Worm (Caenorhabditis elegans) whole organism, young adult: ENCODE measurements around the gene R13A5.15.

Experiments
- B0035.1 ChIP-seq: sonication (generic microtip); optimal IDR thresholded peaks from 2 replicates; lab custom pipeline; 2016; ENCODE audit warnings: missing genetic modification characterization, mild to moderate bottlenecking, missing compliant biosample characterization, missing genotype, missing genetic modification reagents
- F23B12.7 ChIP-seq: sonication (generic microtip); optimal IDR thresholded peaks from 2 replicates; lab custom pipeline; 2017; ENCODE audit warnings: missing genetic modification characterization, mild to moderate bottlenecking, missing compliant biosample characterization, antibody characterized with exemption, moderate library complexity; ENCODE audit not compliant: insufficient read depth
- F33H1.4 ChIP-seq: fragments of 200-800 bp; sonication (Bioruptor generic); IDR thresholded peaks from 2 replicates; pipeline ENCODE4 v1.3.6; 2022; ENCODE audit warnings: missing genetic modification reagents, missing genetic modification characterization, missing compliant biosample characterization
- F55B11.4 ChIP-seq: sonication (generic microtip); optimal IDR thresholded peaks from 2 replicates; lab custom pipeline; 2016; ENCODE audit warnings: missing compliant biosample characterization, missing genetic modification characterization, borderline replicate concordance; ENCODE audit not compliant: insufficient read depth
- K11D2.4 ChIP-seq: fragments of 200-800 bp; sonication (Bioruptor generic); IDR thresholded peaks from 2 replicates; pipeline ENCODE4 v1.3.6; 2022; ENCODE audit warnings: missing genetic modification reagents, missing genetic modification characterization, missing compliant biosample characterization
- K12H6.12 ChIP-seq: fragments of 200-800 bp; sonication (Bioruptor generic); optimal IDR thresholded peaks from 2 replicates; lab custom pipeline; 2018; ENCODE audit warnings: mild to moderate bottlenecking, missing genetic modification characterization, missing compliant biosample characterization
- T26A5.8 ChIP-seq: sonication (generic microtip); optimal IDR thresholded peaks from 2 replicates; lab custom pipeline; 2016; ENCODE audit warnings: missing genetic modification characterization, missing compliant biosample characterization
- ZK185.1 ChIP-seq: sonication (generic microtip); optimal IDR thresholded peaks from 2 replicates; lab custom pipeline; 2016; ENCODE audit warnings: mild to moderate bottlenecking, missing genetic modification characterization, missing compliant biosample characterization; ENCODE audit not compliant: poor library complexity, severe bottlenecking
- ama-1 ChIP-seq, 3 experiments: fragments of 150-350 bp in 1 of 3; sonication (generic microtip) in 2 of 3; optimal IDR thresholded peaks; 2 replicates each; lab custom pipeline; 2014 to 2018; ENCODE audit warnings: missing biosample characterization in 2 of 3, missing genetic modification characterization in 2 of 3, missing genetic modification reagents in 2 of 3
- aptf-2 ChIP-seq: fragments of 200-800 bp; sonication (Bioruptor generic); conservative IDR thresholded peaks from 2 replicates; pipeline ENCODE4 v1.3.6; 2022; ENCODE audit warnings: missing genetic modification reagents, missing genetic modification characterization, missing compliant biosample characterization
- attf-3 ChIP-seq: fragments of 200-800 bp; sonication (Bioruptor generic); conservative IDR thresholded peaks from 2 replicates; pipeline ENCODE4 v1.3.6; 2022; ENCODE audit warnings: missing genetic modification reagents, missing genetic modification characterization, missing compliant biosample characterization
- attf-5 ChIP-seq: fragments of 200-800 bp; sonication (Bioruptor generic); optimal IDR thresholded peaks from 2 replicates; lab custom pipeline; 2018; ENCODE audit warnings: mild to moderate bottlenecking, missing genetic modification characterization, missing compliant biosample characterization
- cebp-1 ChIP-seq, 2 experiments: fragments of 200-800 bp in 1 of 2; sonication (Bioruptor generic) in 1 of 2; sonication (generic microtip) in 1 of 2; IDR thresholded peaks in 1 of 2; optimal IDR thresholded peaks in 1 of 2; 2 replicates each; pipeline versions ENCODE4 v1.3.6 to Lab custom; 2017 to 2022; ENCODE audit warnings: missing compliant biosample characterization in 2 of 2, missing genetic modification characterization in 2 of 2, mild to moderate bottlenecking in 1 of 2, missing genetic modification reagents in 1 of 2, moderate library complexity in 1 of 2
- ceh-79 ChIP-seq: sonication (generic microtip); optimal IDR thresholded peaks from 2 replicates; lab custom pipeline; 2017; ENCODE audit warnings: mild to moderate bottlenecking, missing genetic modification characterization, missing compliant biosample characterization
- dpl-1 ChIP-seq: fragments of 150-350 bp; optimal IDR thresholded peaks from 2 replicates; lab custom pipeline; 2014; ENCODE audit warnings: missing biosample characterization, missing genetic modification reagents, missing genetic modification characterization
- fkh-3 ChIP-seq: sonication (generic microtip); optimal IDR thresholded peaks from 2 replicates; lab custom pipeline; 2016; ENCODE audit warnings: mild to moderate bottlenecking, missing genetic modification characterization, missing compliant biosample characterization
- hlh-26 ChIP-seq: fragments of 200-800 bp; sonication (Bioruptor generic); conservative IDR thresholded peaks from 2 replicates; pipeline ENCODE4 v1.3.6; 2022; ENCODE audit warnings: missing genetic modification reagents, missing genetic modification characterization, missing compliant biosample characterization
- lag-1 ChIP-seq: fragments of 200-800 bp; sonication (Bioruptor generic); IDR thresholded peaks from 2 replicates; pipeline ENCODE4 v1.3.6; 2022; ENCODE audit warnings: missing genetic modification reagents, missing genetic modification characterization, missing compliant biosample characterization
- let-526 ChIP-seq: fragments of 200-800 bp; sonication (Bioruptor generic); IDR thresholded peaks from 2 replicates; pipeline ENCODE4 v1.3.6; 2022; ENCODE audit warnings: missing genetic modification reagents, missing genetic modification characterization, missing compliant biosample characterization
- lin-35 ChIP-seq, 3 experiments: fragments of 150-350 bp in 2 of 3; sonication (generic microtip) in 1 of 3; optimal IDR thresholded peaks; 2 replicates each; lab custom pipeline; 2014 to 2018; ENCODE audit warnings: missing biosample characterization in 3 of 3, missing genetic modification characterization in 3 of 3, missing genetic modification reagents in 3 of 3
- lin-54 ChIP-seq: fragments of 200-800 bp; sonication (Bioruptor generic); optimal IDR thresholded peaks from 2 replicates; lab custom pipeline; 2018; ENCODE audit warnings: mild to moderate bottlenecking, missing genetic modification characterization, missing compliant biosample characterization
- lir-1 ChIP-seq: fragments of 200-800 bp; sonication (Bioruptor generic); conservative IDR thresholded peaks from 2 replicates; pipeline ENCODE4 v1.3.6; 2022; ENCODE audit warnings: missing genetic modification reagents, missing genetic modification characterization, missing compliant biosample characterization
- lsl-1 ChIP-seq: fragments of 200-800 bp; sonication (Bioruptor generic); optimal IDR thresholded peaks from 2 replicates; lab custom pipeline; 2018; ENCODE audit warnings: mild to moderate bottlenecking, missing genetic modification characterization, moderate library complexity, missing compliant biosample characterization
- madf-8 ChIP-seq: fragments of 200-800 bp; sonication (Bioruptor generic); conservative IDR thresholded peaks from 2 replicates; pipeline ENCODE4 v1.3.6; 2022; ENCODE audit warnings: missing genetic modification reagents, missing genetic modification characterization, missing compliant biosample characterization
- mxl-1 ChIP-seq: sonication (generic microtip); optimal IDR thresholded peaks from 2 replicates; lab custom pipeline; 2016; ENCODE audit warnings: missing genetic modification characterization, missing compliant biosample characterization
- nhr-27 ChIP-seq: fragments of 200-800 bp; sonication (Bioruptor generic); optimal IDR thresholded peaks from 2 replicates; lab custom pipeline; 2018; ENCODE audit warnings: mild to moderate bottlenecking, missing genetic modification characterization, moderate library complexity, missing compliant biosample characterization
- pbrm-1 ChIP-seq: fragments of 200-800 bp; sonication (Bioruptor generic); IDR thresholded peaks from 2 replicates; pipeline ENCODE4 v1.3.6; 2022; ENCODE audit warnings: missing genetic modification reagents, missing genetic modification characterization, missing compliant biosample characterization
- rpc-1 ChIP-seq, 2 experiments: fragments of 150-350 bp in 1 of 2; sonication (generic microtip) in 1 of 2; optimal IDR thresholded peaks; 2 replicates each; lab custom pipeline; 2014 to 2018; ENCODE audit warnings: missing biosample characterization in 1 of 2, missing genetic modification characterization in 1 of 2, missing genetic modification reagents in 1 of 2, missing genotype in 1 of 2
- sdz-38 ChIP-seq: sonication (generic microtip); optimal IDR thresholded peaks from 2 replicates; lab custom pipeline; 2016; ENCODE audit warnings: missing genotype, missing genetic modification characterization, missing compliant biosample characterization
- snpc-1.1 ChIP-seq: sonication (generic microtip); optimal IDR thresholded peaks from 2 replicates; lab custom pipeline; 2017; ENCODE audit warnings: missing genetic modification characterization, mild to moderate bottlenecking, missing compliant biosample characterization, antibody characterized with exemption, moderate library complexity, missing genotype, missing genetic modification reagents; ENCODE audit not compliant: insufficient read depth
- snpc-1.3 ChIP-seq: sonication (generic microtip); optimal IDR thresholded peaks from 2 replicates; lab custom pipeline; 2017; ENCODE audit warnings: missing genetic modification characterization, mild to moderate bottlenecking, missing compliant biosample characterization, antibody characterized with exemption, moderate library complexity, missing genotype, missing genetic modification reagents; ENCODE audit not compliant: insufficient read depth
- snpc-4 ChIP-seq, 5 experiments: fragments of 150-350 bp in 1 of 5; sonication (generic microtip) in 4 of 5; optimal IDR thresholded peaks; 2 replicates each; lab custom pipeline; 2014 to 2018; ENCODE audit warnings: missing genetic modification characterization in 5 of 5, missing biosample characterization in 3 of 5, antibody characterized with exemption in 2 of 5, mild to moderate bottlenecking in 2 of 5, missing compliant biosample characterization in 2 of 5, missing genotype in 2 of 5, moderate library complexity in 2 of 5, missing genetic modification reagents in 1 of 5
- somi-1 ChIP-seq: fragments of 200-800 bp; sonication (Bioruptor generic); optimal IDR thresholded peaks from 2 replicates; lab custom pipeline; 2018; ENCODE audit warnings: mild to moderate bottlenecking, missing genetic modification characterization, missing compliant biosample characterization
- unc-62 ChIP-seq: fragments of 150-350 bp; optimal IDR thresholded peaks from 2 replicates; lab custom pipeline; 2014; ENCODE audit warnings: missing biosample characterization, missing genetic modification reagents, missing genetic modification characterization
- zim-3 ChIP-seq: sonication (generic microtip); optimal IDR thresholded peaks from 2 replicates; lab custom pipeline; 2017; ENCODE audit warnings: mild to moderate bottlenecking, missing genetic modification characterization, moderate library complexity, missing compliant biosample characterization
- ztf-18 ChIP-seq: sonication (generic microtip); optimal IDR thresholded peaks from 2 replicates; lab custom pipeline; 2016; ENCODE audit warnings: missing genotype, mild to moderate bottlenecking, missing genetic modification characterization, missing compliant biosample characterization
- ztf-22 ChIP-seq: fragments of 200-800 bp; sonication (Bioruptor generic); optimal IDR thresholded peaks from 2 replicates; lab custom pipeline; 2018; ENCODE audit warnings: mild to moderate bottlenecking, missing genetic modification characterization, moderate library complexity, missing compliant biosample characterization

Gene R13A5.15

ce11 chrIII:7584131-7584646, 3.9 kb downstream of the R13A5.15 start, which contains the start of gene cup-5 (continued):
- TF ChIP-seq snpc-4 (GFP tag; optimal IDR thresholded peaks at IDR 0.05; lab: Kevin White, UChicago) (peak; percentile 9), snpc-4 (tag; optimal IDR thresholded peaks at IDR 0.05; lab: Kevin White, UChicago) (no peak), lsl-1 (GFP tag; lab: Kevin White, UChicago) (peak; percentile 81), snpc-1.3 (tag; lab: Kevin White, UChicago) (peak; percentile 29), ztf-18 (tag; lab: Kevin White, UChicago) (peak; percentile 24), pbrm-1 (GFP tag; lab: Robert Waterston, UW) (no peak), attf-5 (GFP tag; lab: Kevin White, UChicago) (no peak), F23B12.7 (tag; lab: Kevin White, UChicago) (peak; percentile 37), snpc-1.1 (tag; lab: Kevin White, UChicago) (peak; percentile 35), lin-54 (GFP tag; lab: Kevin White, UChicago) (peak; percentile 26), ztf-22 (GFP tag; lab: Kevin White, UChicago) (no peak), madf-8 (GFP tag; lab: Robert Waterston, UW) (peak; percentile 48), F33H1.4 (GFP tag; lab: Robert Waterston, UW) (peak; percentile 45; the same call in 1 of the 2 replicates), attf-3 (0 out of 2 replicates have a peak, but pooled peaks have one; percentile 27), mxl-1 (no peak), dpl-1 (GFP tag; lab: Kevin White, UChicago) (peak; percentile 37)

- TF ChIP-seq rpc-1 (optimal IDR thresholded peaks at IDR 0.05; lab: Kevin White, UChicago) (no peak), rpc-1 (tag; optimal IDR thresholded peaks at IDR 0.05; lab: Kevin White, UChicago) (no peak), B0035.1 (tag; lab: Kevin White, UChicago) (no peak), let-526 (GFP tag; lab: Robert Waterston, UW) (no peak), hlh-26 (GFP tag; lab: Robert Waterston, UW) (no peak), fkh-3 (no peak), lin-35 (GFP tag; optimal IDR thresholded peaks at IDR 0.05; lab: Kevin White, UChicago) (no peak), ama-1 (optimal IDR thresholded peaks at IDR 0.05; lab: Kevin White, UChicago) (no peak), ama-1 (GFP tag; optimal IDR thresholded peaks at IDR 0.05; lab: Kevin White, UChicago) (no peak), snpc-4 (GFP tag; optimal IDR thresholded peaks at IDR 0.05; lab: Kevin White, UChicago) (no peak), snpc-4 (tag; optimal IDR thresholded peaks at IDR 0.05; lab: Kevin White, UChicago) (no peak)
- TF ChIP-seq, all 124 proteins: peak for 0
Measured at ce11 chrIII:7582885-7583284, 5.2 kb downstream of the R13A5.15 start, which contains the start of gene R13A5.10. Gene R13A5.10, minus strand, starts transcription at chrIII:7582985.

DNA sequence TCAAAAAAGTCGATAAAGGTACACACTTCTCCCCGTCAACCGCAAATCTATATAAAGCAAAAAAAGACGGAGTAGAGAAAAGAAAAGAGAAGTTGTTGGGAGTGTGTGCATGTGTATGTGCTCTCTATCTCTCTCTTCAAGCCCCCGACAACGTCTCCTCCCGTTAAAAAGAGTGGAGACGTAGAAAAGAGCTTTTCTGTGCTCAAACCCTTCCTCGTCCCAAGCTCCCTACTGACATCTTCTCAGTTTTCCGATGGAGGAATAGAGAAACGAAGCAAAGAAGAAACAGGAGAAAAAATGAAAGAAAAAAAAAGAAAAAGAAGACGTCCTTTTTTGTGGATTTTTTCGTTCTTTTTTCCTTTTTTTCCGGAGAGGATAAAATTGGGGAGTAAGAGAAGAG, 7.5 kb downstream of the R13A5.15 start:
- TF ChIP-seq snpc-1.1 (tag; lab: Kevin White, UChicago) (no peak), lin-35 (GFP tag; optimal IDR thresholded peaks at IDR 0.05; lab: Kevin White, UChicago) (peak in 1 of 3 experiments; percentile 12), lag-1 (GFP tag; lab: Robert Waterston, UW) (no peak), aptf-2 (GFP tag; lab: Robert Waterston, UW) (no peak), madf-8 (GFP tag; lab: Robert Waterston, UW) (no peak), sdz-38 (tag; lab: Kevin White, UChicago) (no peak), F55B11.4 (tag; lab: Kevin White, UChicago) (no peak), lir-1 (GFP tag; lab: Robert Waterston, UW) (no peak), zim-3 (no peak), attf-3 (no peak), T26A5.8 (tag; lab: Kevin White, UChicago) (no peak), K12H6.12 (tag; lab: Kevin White, UChicago) (peak; percentile 6), ZK185.1 (tag; lab: Kevin White, UChicago) (no peak), snpc-4 (GFP tag; optimal IDR thresholded peaks at IDR 0.05; lab: Kevin White, UChicago) (no peak), snpc-4 (tag; optimal IDR thresholded peaks at IDR 0.05; lab: Kevin White, UChicago) (no peak), ceh-79 (no peak), unc-62 (no peak), cebp-1 (GFP tag; IDR thresholded peaks at IDR 0.05; lab: Robert Waterston, UW) (no peak), cebp-1 (tag; optimal IDR thresholded peaks at IDR 0.05; lab: Kevin White, UChicago) (peak; percentile 11), somi-1 (GFP tag; lab: Kevin White, UChicago) (no peak), nhr-27 (tag; lab: Kevin White, UChicago) (no peak), K11D2.4 (GFP tag; lab: Robert Waterston, UW) (no peak)
